Fruit fly (Drosophila melanogaster): Measurements from ENCODE around the gene CG8565.
A peak's percentile ranks its signal among the peaks of the same experiment; 100 is the strongest.

CG8565 gene

DNA sequence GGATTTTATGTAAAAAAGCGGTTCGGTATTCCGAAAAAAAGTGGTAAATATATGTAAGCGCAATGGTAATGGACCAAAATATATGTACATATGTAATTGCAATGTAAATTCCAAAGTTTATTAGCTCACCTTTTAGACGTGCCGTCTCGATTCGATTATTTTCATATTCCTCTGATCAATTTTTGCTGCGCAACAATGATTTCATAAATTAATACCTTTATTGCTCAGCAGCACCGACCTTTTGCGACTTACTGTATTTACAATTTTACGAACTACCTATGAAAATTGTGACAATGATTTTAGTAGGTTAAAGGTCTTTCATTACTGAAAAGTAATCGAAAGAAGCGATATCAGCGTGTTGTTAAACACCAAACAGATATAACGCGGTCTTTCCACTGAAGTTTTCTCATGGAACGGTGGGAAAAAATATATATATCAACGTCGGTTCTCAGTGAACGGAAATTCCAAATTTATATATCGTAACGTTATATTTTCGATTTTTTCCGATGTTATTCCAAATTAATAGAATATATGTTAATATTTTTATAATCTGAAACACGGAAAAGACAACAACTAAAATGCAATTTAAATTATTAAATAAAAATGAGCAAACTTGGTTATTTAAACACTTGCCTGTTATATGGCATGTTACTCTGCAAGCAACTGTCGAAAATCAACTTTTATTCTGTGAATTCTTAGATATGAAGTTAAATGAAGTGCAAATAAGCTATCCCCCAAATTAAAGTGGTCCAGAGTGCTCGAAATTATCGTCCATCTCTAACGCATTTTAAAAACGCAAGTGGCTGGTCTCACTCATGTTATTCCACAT, 52.4 kb downstream of the CG8565 start, which contains the start of the genes MSBP and CG15916 (continued):
- TF ChIP-seq ab (GFP tag; optimal IDR thresholded peaks at IDR 0.05) (no peak), Atf-2 (GFP tag; optimal IDR thresholded peaks at IDR 0.05) (no peak), CG12659 (GFP tag; optimal IDR thresholded peaks at IDR 0.05) (peak; percentile 46), bcd (GFP tag; optimal IDR thresholded peaks at IDR 0.05) (peak; percentile 39), CG10267 (tag; optimal IDR thresholded peaks at IDR 0.05) (peak; percentile 70), CG10274 (GFP tag; optimal IDR thresholded peaks at IDR 0.05) (no peak), CG13424 (tag; optimal IDR thresholded peaks at IDR 0.05) (peak; percentile 46), kay (GFP tag; optimal IDR thresholded peaks at IDR 0.05) (no peak), CG15269 (tag; optimal IDR thresholded peaks at IDR 0.05) (peak; percentile 15), esg (GFP tag; conservative IDR thresholded peaks at IDR 0.05) (peak; percentile 33; the same call in 1 of the 2 replicates), tin (GFP tag; optimal IDR thresholded peaks at IDR 0.05) (peak; percentile 22), Elba2 (GFP tag; optimal IDR thresholded peaks at IDR 0.05) (peak; percentile 13), Oli (tag; optimal IDR thresholded peaks at IDR 0.05) (peak; percentile 34), fd96Cb (tag; optimal IDR thresholded peaks at IDR 0.05) (peak; percentile 43), Sox100B (GFP tag; optimal IDR thresholded peaks at IDR 0.05) (peak; percentile 21), Mad (GFP tag; optimal IDR thresholded peaks at IDR 0.05) (no peak), Hr51 (GFP tag; optimal IDR thresholded peaks at IDR 0.05) (peak in 1 of 2 experiments; percentile 20), Ssrp (tag; optimal IDR thresholded peaks at IDR 0.05) (peak; percentile 53), row (GFP tag; IDR thresholded peaks at IDR 0.05) (peak; percentile 64), CG15696 (tag; optimal IDR thresholded peaks at IDR 0.05) (peak; percentile 12), CG30403 (GFP tag; optimal IDR thresholded peaks at IDR 0.05) (peak; percentile 49), phol (tag; optimal IDR thresholded peaks at IDR 0.05) (peak; percentile 70), CG10431 (GFP tag; optimal IDR thresholded peaks at IDR 0.05) (peak; percentile 18), MBD-R2 (GFP tag; IDR thresholded peaks at IDR 0.05) (peak; percentile 11; the same call in 1 of the 2 replicates), CG3838 (GFP tag; optimal IDR thresholded peaks at IDR 0.05) (no peak), CG7372 (GFP tag; IDR thresholded peaks at IDR 0.05) (peak; percentile 20; the same call in 1 of the 2 replicates), CG17829 (tag; optimal IDR thresholded peaks at IDR 0.05) (peak; percentile 41), D (optimal IDR thresholded peaks at IDR 0.05) (no peak), D (GFP tag; optimal IDR thresholded peaks at IDR 0.05) (peak; percentile 37), CG13123 (GFP tag; optimal IDR thresholded peaks at IDR 0.05) (no peak), ATbp (GFP tag; optimal IDR thresholded peaks at IDR 0.05) (no peak), Mrtf (GFP tag; IDR thresholded peaks at IDR 0.05) (0 out of 3 replicates have a peak, but pooled peaks have one; percentile 27), dmrt11E (tag; optimal IDR thresholded peaks at IDR 0.05) (peak; percentile 50), nmo (GFP tag; optimal IDR thresholded peaks at IDR 0.05) (peak; percentile 70), sqz (GFP tag; optimal IDR thresholded peaks at IDR 0.05) (no peak)

Data from whole organism, embryonic.